Worm (Caenorhabditis elegans) whole organism, L1 larva: ENCODE measurements around the gene snt-1.

Experiments
- F16B12.6 ChIP-seq: fragments of 150-350 bp; optimal IDR thresholded peaks from 2 replicates; lab custom pipeline; 2014; ENCODE audit warnings: missing biosample characterization, missing genetic modification characterization
- aha-1 ChIP-seq: fragments of 150-350 bp; optimal IDR thresholded peaks from 2 replicates; lab custom pipeline; 2014; ENCODE audit warnings: missing biosample characterization, missing genetic modification characterization
- alr-1 ChIP-seq: fragments of 200-800 bp; sonication (Bioruptor generic); optimal IDR thresholded peaks from 2 replicates; lab custom pipeline; 2018; ENCODE audit warnings: borderline replicate concordance, mild to moderate bottlenecking, missing genetic modification characterization, missing compliant biosample characterization
- aly-2 ChIP-seq: fragments of 150-350 bp; optimal IDR thresholded peaks from 2 replicates; lab custom pipeline; 2014; ENCODE audit warnings: missing biosample characterization, missing genetic modification characterization
- ama-1 ChIP-seq: fragments of 150-350 bp; optimal IDR thresholded peaks from 2 replicates; lab custom pipeline; 2014
- blmp-1 ChIP-seq: fragments of 150-350 bp; optimal IDR thresholded peaks from 2 replicates; lab custom pipeline; 2014; ENCODE audit warnings: missing biosample characterization, missing genetic modification characterization
- ceh-82 ChIP-seq, 3 experiments: fragments of 150-350 bp in 1 of 3; sonication (generic microtip) in 2 of 3; optimal IDR thresholded peaks; 2 replicates each; lab custom pipeline; 2014 to 2017; ENCODE audit warnings: missing biosample characterization in 3 of 3, missing genetic modification characterization in 3 of 3
- ceh-88 ChIP-seq: fragments of 200-800 bp; sonication (Bioruptor generic); IDR thresholded peaks from 2 replicates; pipeline ENCODE4 v1.3.6; 2022; ENCODE audit warnings: missing genetic modification characterization, missing compliant biosample characterization
- dsc-1 ChIP-seq: sonication (generic microtip); optimal IDR thresholded peaks from 2 replicates; lab custom pipeline; 2016; ENCODE audit warnings: mild to moderate bottlenecking, missing genetic modification characterization, missing compliant biosample characterization
- efl-1 ChIP-seq, 4 experiments: fragments of 150-350 bp; optimal IDR thresholded peaks in 3 of 4; peaks in 1 of 4; 1 replicate in 1 of 4; 2 replicates in 3 of 4; lab custom pipeline; 2014; ENCODE audit warnings: missing biosample characterization in 2 of 4, missing genetic modification characterization in 2 of 4, missing genetic modification reagents in 2 of 4
- efl-3 ChIP-seq: fragments of 200-800 bp; sonication (Bioruptor generic); optimal IDR thresholded peaks from 2 replicates; lab custom pipeline; 2018; ENCODE audit warnings: mild to moderate bottlenecking, missing genetic modification characterization, missing compliant biosample characterization
- elt-2 ChIP-seq: sonication (generic microtip); optimal IDR thresholded peaks from 2 replicates; lab custom pipeline; 2016; ENCODE audit warnings: missing genetic modification characterization, mild to moderate bottlenecking, inconsistent platforms, missing compliant biosample characterization, missing genetic modification reagents
- elt-3 ChIP-seq, 6 experiments: fragments of 150-350 bp in 1 of 6; sonication (generic microtip); optimal IDR thresholded peaks; 2 replicates each; lab custom pipeline; 2017 to 2018; ENCODE audit warnings: missing biosample characterization in 6 of 6, missing genetic modification characterization in 6 of 6, inconsistent platforms in 1 of 6
- ets-5 ChIP-seq: fragments of 200-800 bp; sonication (Bioruptor generic); IDR thresholded peaks from 2 replicates; pipeline ENCODE4 v1.3.6; 2022; ENCODE audit warnings: missing genetic modification characterization, missing compliant biosample characterization
- hlh-17 ChIP-seq: fragments of 200-800 bp; sonication (Bioruptor generic); optimal IDR thresholded peaks from 2 replicates; lab custom pipeline; 2018; ENCODE audit warnings: missing genetic modification characterization, mild to moderate bottlenecking, missing compliant biosample characterization, moderate library complexity, borderline replicate concordance
- hlh-4 ChIP-seq: sonication (generic microtip); optimal IDR thresholded peaks from 2 replicates; lab custom pipeline; 2016; ENCODE audit warnings: mild to moderate bottlenecking, missing genetic modification characterization, missing compliant biosample characterization
- isw-1 ChIP-seq: fragments of 200-800 bp; sonication (Bioruptor generic); IDR thresholded peaks from 2 replicates; pipeline ENCODE4 v1.3.6; 2022; ENCODE audit warnings: missing genetic modification characterization, missing compliant biosample characterization
- jun-1 ChIP-seq: fragments of 150-350 bp; optimal IDR thresholded peaks from 2 replicates; lab custom pipeline; 2014; ENCODE audit warnings: missing biosample characterization, missing genetic modification reagents, missing genetic modification characterization
- lin-13 ChIP-seq: fragments of 150-350 bp; optimal IDR thresholded peaks from 2 replicates; lab custom pipeline; 2014; ENCODE audit warnings: missing biosample characterization, missing genetic modification reagents, missing genetic modification characterization
- lin-14 ChIP-seq: fragments of 200-800 bp; sonication (Bioruptor generic); optimal IDR thresholded peaks from 2 replicates; lab custom pipeline; 2018; ENCODE audit warnings: mild to moderate bottlenecking, missing genetic modification characterization, moderate library complexity, missing compliant biosample characterization
- lin-15B ChIP-seq: fragments of 150-350 bp; sonication (generic microtip); optimal IDR thresholded peaks from 3 replicates; lab custom pipeline; 2014; ENCODE audit warnings: missing biosample characterization, missing genetic modification characterization
- lin-35 ChIP-seq, 2 experiments: fragments of 150-350 bp; optimal IDR thresholded peaks; 2 replicates each; lab custom pipeline; 2014; ENCODE audit warnings: missing biosample characterization in 2 of 2, missing genetic modification characterization in 2 of 2, missing genetic modification reagents in 2 of 2
- lin-39 ChIP-seq: fragments of 150-350 bp; optimal IDR thresholded peaks from 2 replicates; lab custom pipeline; 2014; ENCODE audit warnings: missing biosample characterization, missing genetic modification reagents, missing genetic modification characterization
- lir-3 ChIP-seq: sonication (generic microtip); optimal IDR thresholded peaks from 2 replicates; lab custom pipeline; 2016; ENCODE audit warnings: mild to moderate bottlenecking, missing genetic modification characterization, moderate library complexity, missing compliant biosample characterization; ENCODE audit not compliant: poor library complexity
- mep-1 ChIP-seq: fragments of 150-350 bp; optimal IDR thresholded peaks from 2 replicates; lab custom pipeline; 2014; ENCODE audit warnings: missing biosample characterization, missing genetic modification characterization
- nhr-12 ChIP-seq: sonication (generic microtip); optimal IDR thresholded peaks from 2 replicates; lab custom pipeline; 2017; ENCODE audit warnings: missing biosample characterization, missing genetic modification characterization
- nhr-20 ChIP-seq: sonication (generic microtip); optimal IDR thresholded peaks from 2 replicates; lab custom pipeline; 2016; ENCODE audit warnings: mild to moderate bottlenecking, missing genetic modification characterization, missing compliant biosample characterization
- nhr-71 ChIP-seq: sonication (generic microtip); optimal IDR thresholded peaks from 2 replicates; lab custom pipeline; 2016; ENCODE audit warnings: mild to moderate bottlenecking, missing genetic modification characterization, moderate library complexity, missing compliant biosample characterization
- nhr-77 ChIP-seq: fragments of 150-350 bp; optimal IDR thresholded peaks from 2 replicates; lab custom pipeline; 2014; ENCODE audit warnings: missing biosample characterization, missing genetic modification characterization
- nhr-85 ChIP-seq: sonication (generic microtip); peaks from one replicate; lab custom pipeline; 2016; ENCODE audit warnings: missing genetic modification characterization, inconsistent platforms, missing compliant biosample characterization
- pax-3 ChIP-seq: fragments of 200-800 bp; sonication (Bioruptor generic); optimal IDR thresholded peaks from 2 replicates; lab custom pipeline; 2018; ENCODE audit warnings: mild to moderate bottlenecking, missing genetic modification characterization, moderate library complexity, missing compliant biosample characterization
- rnt-1 ChIP-seq: sonication (generic microtip); optimal IDR thresholded peaks from 2 replicates; lab custom pipeline; 2016; ENCODE audit warnings: mild to moderate bottlenecking, missing genetic modification characterization, moderate library complexity, missing compliant biosample characterization
- skn-1 ChIP-seq: fragments of 150-350 bp; optimal IDR thresholded peaks from 2 replicates; lab custom pipeline; 2014; ENCODE audit warnings: missing biosample characterization, missing genetic modification characterization
- snpc-4 ChIP-seq: fragments of 150-350 bp; optimal IDR thresholded peaks from 2 replicates; lab custom pipeline; 2014; ENCODE audit warnings: missing biosample characterization, missing genetic modification characterization
- snu-23 ChIP-seq: sonication (generic microtip); optimal IDR thresholded peaks from 2 replicates; lab custom pipeline; 2016; ENCODE audit warnings: missing genetic modification characterization, missing compliant biosample characterization
- sptf-1 ChIP-seq: fragments of 150-350 bp; optimal IDR thresholded peaks from 2 replicates; lab custom pipeline; 2014; ENCODE audit warnings: missing biosample characterization, missing genetic modification characterization
- sup-37 ChIP-seq: fragments of 200-800 bp; sonication (Bioruptor generic); optimal IDR thresholded peaks from 2 replicates; lab custom pipeline; 2018; ENCODE audit warnings: mild to moderate bottlenecking, missing genetic modification characterization, missing compliant biosample characterization
- swsn-7 ChIP-seq: sonication (generic microtip); optimal IDR thresholded peaks from 2 replicates; lab custom pipeline; 2016; ENCODE audit warnings: missing genetic modification characterization, missing compliant biosample characterization
- tbx-2 ChIP-seq: sonication (generic microtip); optimal IDR thresholded peaks from 2 replicates; lab custom pipeline; 2016; ENCODE audit warnings: missing genetic modification characterization, missing compliant biosample characterization
- unc-62 ChIP-seq: fragments of 150-350 bp; optimal IDR thresholded peaks from 2 replicates; lab custom pipeline; 2014; ENCODE audit warnings: missing biosample characterization, missing genetic modification reagents, missing genetic modification characterization
- vab-15 ChIP-seq: sonication (generic microtip); optimal IDR thresholded peaks from 2 replicates; lab custom pipeline; 2017; ENCODE audit warnings: missing genotype, mild to moderate bottlenecking, missing genetic modification characterization, missing compliant biosample characterization
- xbp-1 ChIP-seq: sonication (generic microtip); optimal IDR thresholded peaks from 2 replicates; lab custom pipeline; 2016; ENCODE audit warnings: missing genetic modification characterization, missing compliant biosample characterization
- zip-4 ChIP-seq: fragments of 200-800 bp; sonication (Bioruptor generic); optimal IDR thresholded peaks from 2 replicates; lab custom pipeline; 2018; ENCODE audit warnings: mild to moderate bottlenecking, missing genetic modification characterization, moderate library complexity, missing compliant biosample characterization
- ztf-4 ChIP-seq: fragments of 150-350 bp; optimal IDR thresholded peaks from 2 replicates; lab custom pipeline; 2014; ENCODE audit warnings: missing biosample characterization, missing genetic modification characterization

The snt-1 gene

ce11 chrII:6830012-6830411 lies 19.2 kb downstream of the snt-1 start:
- TF ChIP-seq unc-62 (GFP tag; lab: Kevin White, UChicago) = no peak
- TF ChIP-seq sptf-1 (tag; lab: Kevin White, UChicago) = no peak
- TF ChIP-seq snu-23 (GFP tag; lab: Kevin White, UChicago) = peak; percentile 2
- TF ChIP-seq blmp-1 (tag; lab: Kevin White, UChicago) = peak; percentile 82
- peak; percentile 43 for TF ChIP-seq lin-14 (GFP tag; lab: Kevin White, UChicago)
- peak; percentile 62 for TF ChIP-seq nhr-85 (tag; lab: Kevin White, UChicago)
- TF ChIP-seq hlh-4 = no peak
- no peak for TF ChIP-seq ztf-4 (tag; lab: Kevin White, UChicago)
- no peak for TF ChIP-seq skn-1 (tag; lab: Kevin White, UChicago)
- peak; percentile 32 for TF ChIP-seq nhr-71
- peak; percentile 23 for TF ChIP-seq elt-2 (tag; lab: Kevin White, UChicago)
- TF ChIP-seq snpc-4 = no peak
- peak in 3 of 6 experiments; percentile 4 to 62 (median 26) for TF ChIP-seq elt-3 (tag; optimal IDR thresholded peaks at IDR 0.05; lab: Kevin White, UChicago)
- no peak for TF ChIP-seq hlh-17 (GFP tag; lab: Kevin White, UChicago)
- peak; percentile 11 for TF ChIP-seq mep-1 (tag; lab: Kevin White, UChicago)
- no peak for TF ChIP-seq efl-3 (GFP tag; lab: Kevin White, UChicago)
- TF ChIP-seq xbp-1 (tag; lab: Kevin White, UChicago) = no peak
- TF ChIP-seq efl-1 (optimal IDR thresholded peaks at IDR 0.05; lab: Kevin White, UChicago) = no peak
- TF ChIP-seq efl-1 (GFP tag; optimal IDR thresholded peaks at IDR 0.05 in 1 of 2; lab: Kevin White, UChicago) = peak in 1 of 2 experiments; percentile 90
- peak; percentile 38 for TF ChIP-seq nhr-20 (tag; lab: Kevin White, UChicago)
- TF ChIP-seq lin-35 (GFP tag; optimal IDR thresholded peaks at IDR 0.05; lab: Kevin White, UChicago) = peak in 1 of 2 experiments; percentile 50

DNA sequence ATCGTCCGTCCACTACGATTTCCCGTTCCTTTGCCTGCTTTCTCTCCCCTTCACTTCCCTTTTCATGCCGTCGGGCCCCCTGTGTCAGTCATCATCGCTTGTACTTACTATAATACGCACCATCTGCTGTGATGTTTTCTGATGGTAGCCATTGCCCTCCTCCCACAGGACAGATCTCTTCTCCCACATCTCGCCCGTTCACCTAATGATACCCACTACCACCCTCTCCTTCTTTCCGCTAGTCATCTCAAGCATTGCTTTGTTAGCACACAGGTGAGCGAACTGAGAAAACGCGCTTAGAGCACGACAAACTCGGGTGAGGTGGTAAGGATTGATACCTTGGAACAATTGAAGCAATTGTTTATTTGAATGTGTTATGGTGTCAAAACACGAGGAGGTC lies 20.2 kb downstream of the snt-1 start:
- peak; percentile 72 for TF ChIP-seq blmp-1 (tag; lab: Kevin White, UChicago)
- TF ChIP-seq efl-1 (optimal IDR thresholded peaks at IDR 0.05; lab: Kevin White, UChicago) = no peak
- peak in 1 of 2 experiments; percentile 16 for TF ChIP-seq efl-1 (GFP tag; optimal IDR thresholded peaks at IDR 0.05 in 1 of 2; lab: Kevin White, UChicago)
- peak; percentile 74 for TF ChIP-seq nhr-85 (tag; lab: Kevin White, UChicago)
- no peak for TF ChIP-seq lin-13

- TF ChIP-seq lin-35 (GFP tag; optimal IDR thresholded peaks at IDR 0.05; lab: Kevin White, UChicago) (no peak), zip-4 (GFP tag; lab: Kevin White, UChicago) (no peak), mep-1 (tag; lab: Kevin White, UChicago) (no peak), ama-1 (lab: Kevin White, UChicago) (no peak), F16B12.6 (tag; lab: Kevin White, UChicago) (no peak), jun-1 (tag; lab: Kevin White, UChicago) (no peak), unc-62 (GFP tag; lab: Kevin White, UChicago) (no peak), efl-1 (optimal IDR thresholded peaks at IDR 0.05; lab: Kevin White, UChicago) (no peak), efl-1 (GFP tag; optimal IDR thresholded peaks at IDR 0.05 in 1 of 2; lab: Kevin White, UChicago) (peak in 1 of 2 experiments; percentile 66), lin-13 (no peak), nhr-71 (no peak), rnt-1 (peak; percentile 6), aha-1 (no peak), pax-3 (tag; lab: Kevin White, UChicago) (no peak), nhr-77 (no peak), lin-39 (no peak), nhr-12 (tag; lab: Kevin White, UChicago) (no peak), lin-15B (tag; lab: Kevin White, UChicago) (no peak), dsc-1 (peak; percentile 21), blmp-1 (tag; lab: Kevin White, UChicago) (peak; percentile 32), ets-5 (GFP tag; lab: Robert Waterston, UW) (no peak), alr-1 (no peak), vab-15 (tag; lab: Kevin White, UChicago) (no peak), lir-3 (tag; lab: Kevin White, UChicago) (no peak), ceh-82 (tag; optimal IDR thresholded peaks at IDR 0.05; lab: Kevin White, UChicago) (peak in 1 of 3 experiments; percentile 6), nhr-20 (tag; lab: Kevin White, UChicago) (no peak), ceh-88 (GFP tag; lab: Robert Waterston, UW) (no peak), tbx-2 (tag; lab: Kevin White, UChicago) (no peak), hlh-17 (GFP tag; lab: Kevin White, UChicago) (no peak), sptf-1 (tag; lab: Kevin White, UChicago) (no peak), sup-37 (no peak), skn-1 (tag; lab: Kevin White, UChicago) (no peak), isw-1 (GFP tag; lab: Robert Waterston, UW) (no peak), aly-2 (tag; lab: Kevin White, UChicago) (no peak), snu-23 (GFP tag; lab: Kevin White, UChicago) (no peak), swsn-7 (tag; lab: Kevin White, UChicago) (no peak)
Measured at ce11 chrII:6831531-6832201, 20.9 kb downstream of the snt-1 start.
